Worm (Caenorhabditis elegans) whole organism, mixed stage, embryonic: ENCODE measurements around the gene rab-18.

Source experiments
- M03D4.4 ChIP-seq: sonication (generic microtip); optimal IDR thresholded peaks from 2 replicates; lab custom pipeline; 2017; ENCODE audit warnings: mild to moderate bottlenecking, missing genetic modification characterization, missing compliant biosample characterization
- bed-3 ChIP-seq: fragments of 200-800 bp; sonication (Bioruptor generic); optimal IDR thresholded peaks from 3 replicates; lab custom pipeline; 2018; ENCODE audit warnings: mild to moderate bottlenecking, missing genetic modification characterization, moderate library complexity, missing compliant biosample characterization
- blmp-1 ChIP-seq: fragments of 150-350 bp; optimal IDR thresholded peaks from 2 replicates; lab custom pipeline; 2014; ENCODE audit warnings: missing biosample characterization, missing genetic modification characterization
- ceh-39 ChIP-seq: fragments of 150-350 bp; optimal IDR thresholded peaks from 2 replicates; lab custom pipeline; 2014; ENCODE audit warnings: missing biosample characterization, missing genetic modification characterization
- ceh-43 ChIP-seq: fragments of 200-800 bp; sonication (Bioruptor generic); optimal IDR thresholded peaks from 2 replicates; lab custom pipeline; 2018; ENCODE audit warnings: mild to moderate bottlenecking, missing genetic modification characterization, moderate library complexity, missing compliant biosample characterization
- ceh-83 ChIP-seq: fragments of 200-800 bp; sonication (Bioruptor generic); optimal IDR thresholded peaks from 2 replicates; lab custom pipeline; 2018; ENCODE audit warnings: mild to moderate bottlenecking, missing genetic modification characterization, missing compliant biosample characterization
- ces-1 ChIP-seq: fragments of 150-350 bp; optimal IDR thresholded peaks from 2 replicates; lab custom pipeline; 2014; ENCODE audit warnings: missing biosample characterization, missing genetic modification reagents, missing genetic modification characterization
- cnd-1 ChIP-seq: fragments of 200-800 bp; sonication (Bioruptor generic); optimal IDR thresholded peaks from 2 replicates; lab custom pipeline; 2018; ENCODE audit warnings: mild to moderate bottlenecking, missing genetic modification characterization, missing compliant biosample characterization
- drap-1 ChIP-seq: fragments of 200-800 bp; sonication (Bioruptor generic); optimal IDR thresholded peaks from 3 replicates; lab custom pipeline; 2018; ENCODE audit warnings: mild to moderate bottlenecking, missing genetic modification characterization, missing compliant biosample characterization
- elt-1 ChIP-seq: sonication (generic microtip); optimal IDR thresholded peaks from 2 replicates; lab custom pipeline; 2017; ENCODE audit warnings: missing genetic modification characterization, mild to moderate bottlenecking, missing compliant biosample characterization, antibody characterized with exemption, moderate library complexity, borderline replicate concordance; ENCODE audit not compliant: insufficient read depth
- elt-3 ChIP-seq: fragments of 150-350 bp; optimal IDR thresholded peaks from 2 replicates; lab custom pipeline; 2014; ENCODE audit warnings: missing biosample characterization, missing genetic modification characterization
- flh-1 ChIP-seq: fragments of 200-800 bp; sonication (Bioruptor generic); optimal IDR thresholded peaks from 2 replicates; lab custom pipeline; 2018; ENCODE audit warnings: mild to moderate bottlenecking, missing genetic modification characterization, moderate library complexity, missing compliant biosample characterization
- ham-2 ChIP-seq: fragments of 200-800 bp; sonication (Bioruptor generic); optimal IDR thresholded peaks from 2 replicates; lab custom pipeline; 2018; ENCODE audit warnings: mild to moderate bottlenecking, missing genetic modification characterization, missing compliant biosample characterization
- hlh-1 ChIP-seq: fragments of 150-350 bp; optimal IDR thresholded peaks from 2 replicates; lab custom pipeline; 2014; ENCODE audit warnings: missing biosample characterization, missing genetic modification reagents, missing genetic modification characterization
- lin-13 ChIP-seq: fragments of 150-350 bp; optimal IDR thresholded peaks from 2 replicates; lab custom pipeline; 2014; ENCODE audit warnings: missing biosample characterization, missing genetic modification characterization
- lin-32 ChIP-seq: fragments of 200-800 bp; sonication (Bioruptor generic); optimal IDR thresholded peaks from 2 replicates; lab custom pipeline; 2018; ENCODE audit warnings: mild to moderate bottlenecking, missing genetic modification characterization, missing compliant biosample characterization
- lsy-2 ChIP-seq: fragments of 150-350 bp; optimal IDR thresholded peaks from 2 replicates; lab custom pipeline; 2014; ENCODE audit warnings: missing biosample characterization, missing genetic modification characterization
- mab-5 ChIP-seq: fragments of 150-350 bp; optimal IDR thresholded peaks from 2 replicates; lab custom pipeline; 2014; ENCODE audit warnings: missing biosample characterization, missing genetic modification characterization
- mep-1 ChIP-seq: fragments of 150-350 bp; optimal IDR thresholded peaks from 2 replicates; lab custom pipeline; 2017; ENCODE audit warnings: missing biosample characterization, missing genetic modification reagents, missing genetic modification characterization, inconsistent platforms
- mls-2 ChIP-seq: sonication (generic microtip); optimal IDR thresholded peaks from 2 replicates; lab custom pipeline; 2016; ENCODE audit warnings: mild to moderate bottlenecking, missing genetic modification characterization, moderate library complexity, missing compliant biosample characterization
- nhr-12 ChIP-seq: fragments of 150-350 bp; optimal IDR thresholded peaks from 2 replicates; lab custom pipeline; 2014; ENCODE audit warnings: missing biosample characterization, missing genetic modification characterization
- nhr-2 ChIP-seq: fragments of 150-350 bp; optimal IDR thresholded peaks from 2 replicates; lab custom pipeline; 2014; ENCODE audit warnings: missing biosample characterization, missing genetic modification characterization
- nhr-237 ChIP-seq: fragments of 150-350 bp; optimal IDR thresholded peaks from 2 replicates; lab custom pipeline; 2014; ENCODE audit warnings: missing biosample characterization, missing genetic modification characterization
- nhr-28 ChIP-seq: fragments of 150-350 bp; optimal IDR thresholded peaks from 2 replicates; lab custom pipeline; 2014; ENCODE audit warnings: missing biosample characterization, missing genetic modification characterization
- pha-4 ChIP-seq: fragments of 150-350 bp; optimal IDR thresholded peaks from 2 replicates; lab custom pipeline; 2018; ENCODE audit warnings: missing biosample characterization, missing genetic modification reagents, missing genetic modification characterization
- sem-2 ChIP-seq: fragments of 200-800 bp; sonication (Bioruptor generic); optimal IDR thresholded peaks from 2 replicates; lab custom pipeline; 2018; ENCODE audit warnings: mild to moderate bottlenecking, missing genetic modification characterization, missing compliant biosample characterization
- snpc-4 ChIP-seq: fragments of 150-350 bp; optimal IDR thresholded peaks from 2 replicates; lab custom pipeline; 2014; ENCODE audit warnings: missing biosample characterization, missing genetic modification characterization
- sptf-1 ChIP-seq: sonication (generic microtip); optimal IDR thresholded peaks from 2 replicates; lab custom pipeline; 2017; ENCODE audit warnings: mild to moderate bottlenecking, missing genetic modification characterization, moderate library complexity, missing compliant biosample characterization
- tbx-8 ChIP-seq: fragments of 200-800 bp; sonication (Bioruptor generic); optimal IDR thresholded peaks from 2 replicates; lab custom pipeline; 2018; ENCODE audit warnings: mild to moderate bottlenecking, missing genetic modification characterization, moderate library complexity, missing compliant biosample characterization
- unc-39 ChIP-seq: fragments of 150-350 bp; optimal IDR thresholded peaks from 2 replicates; lab custom pipeline; 2014; ENCODE audit warnings: missing biosample characterization, missing genetic modification characterization
- unc-62 ChIP-seq: fragments of 150-350 bp; optimal IDR thresholded peaks from 2 replicates; lab custom pipeline; 2014; ENCODE audit warnings: missing biosample characterization, missing genetic modification reagents, missing genetic modification characterization
- zip-8 ChIP-seq: fragments of 150-350 bp; optimal IDR thresholded peaks from 2 replicates; lab custom pipeline; 2014; ENCODE audit warnings: missing biosample characterization, missing genetic modification characterization

Gene rab-18

ce11 chrIII:1040059-1040458, 40.5 kb downstream of the rab-18 start:
- TF ChIP-seq blmp-1 (tag; lab: Kevin White, UChicago) (no peak), lsy-2 (tag; lab: Kevin White, UChicago) (no peak), mab-5 (tag; lab: Kevin White, UChicago) (no peak), lin-32 (GFP tag; lab: Kevin White, UChicago) (no peak), sem-2 (no peak), nhr-12 (tag; lab: Kevin White, UChicago) (no peak), cnd-1 (tag; lab: Kevin White, UChicago) (no peak), elt-3 (no peak), ceh-39 (tag; lab: Kevin White, UChicago) (no peak), lin-13 (tag; lab: Kevin White, UChicago) (no peak), flh-1 (GFP tag; lab: Kevin White, UChicago) (no peak), ceh-43 (GFP tag; lab: Kevin White, UChicago) (no peak), snpc-4 (tag; lab: Kevin White, UChicago) (no peak)

ce11 chrIII:1037173-1037572, 43.4 kb downstream of the rab-18 start, which contains the start of the genes chin-1 and BE0003N10.1:
Gene chin-1, minus strand, starts transcription at chrIII:1037212.
Gene BE0003N10.1, plus strand, starts transcription at chrIII:1037492.
- TF ChIP-seq lin-13 (tag; lab: Kevin White, UChicago): peak; percentile 31
- TF ChIP-seq lin-32 (GFP tag; lab: Kevin White, UChicago): no peak
- TF ChIP-seq ces-1 (GFP tag; lab: Kevin White, UChicago): peak; percentile 32
- peak; percentile 28 for TF ChIP-seq lsy-2 (tag; lab: Kevin White, UChicago)
- peak; percentile 30 for TF ChIP-seq mep-1 (tag; lab: Kevin White, UChicago)
- no peak for TF ChIP-seq sem-2

DNA sequence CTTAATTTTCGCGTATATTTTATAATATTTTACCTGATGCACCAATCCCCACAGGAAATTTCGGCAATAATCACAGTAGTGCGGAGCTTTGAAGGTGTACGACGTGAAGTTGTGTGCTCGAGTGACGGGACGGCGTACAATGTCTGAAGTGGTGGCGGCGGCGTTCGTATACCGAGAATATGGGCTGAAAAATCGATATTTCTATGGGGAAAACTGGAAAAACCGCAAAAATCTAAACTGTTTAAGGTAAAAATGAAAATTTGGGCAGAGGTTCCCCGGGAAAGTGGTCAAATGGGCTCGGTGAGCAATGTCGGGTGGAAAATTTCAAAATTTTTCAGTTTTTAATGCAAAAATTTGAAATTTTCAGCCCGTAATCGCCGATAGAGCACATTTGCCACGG, 45.7 kb downstream of the rab-18 start:
- TF ChIP-seq M03D4.4 (tag; lab: Kevin White, UChicago) (no peak), drap-1 (GFP tag; lab: Kevin White, UChicago) (no peak), mab-5 (tag; lab: Kevin White, UChicago) (no peak), unc-39 (no peak), ham-2 (GFP tag; lab: Kevin White, UChicago) (no peak), ceh-43 (GFP tag; lab: Kevin White, UChicago) (no peak), cnd-1 (tag; lab: Kevin White, UChicago) (no peak), pha-4 (tag; lab: Kevin White, UChicago) (no peak), bed-3 (GFP tag; lab: Kevin White, UChicago) (no peak), lin-13 (tag; lab: Kevin White, UChicago) (no peak), nhr-2 (no peak), zip-8 (tag; lab: Kevin White, UChicago) (no peak), sptf-1 (tag; lab: Kevin White, UChicago) (no peak), nhr-237 (tag; lab: Kevin White, UChicago) (no peak), hlh-1 (tag; lab: Kevin White, UChicago) (no peak), elt-3 (no peak), ceh-83 (GFP tag; lab: Kevin White, UChicago) (no peak), unc-62 (GFP tag; lab: Kevin White, UChicago) (no peak), snpc-4 (tag; lab: Kevin White, UChicago) (no peak), tbx-8 (GFP tag; lab: Kevin White, UChicago) (no peak)

- TF ChIP-seq ceh-43 (GFP tag; lab: Kevin White, UChicago): no peak
- no peak for TF ChIP-seq unc-39
- no peak for TF ChIP-seq elt-1 (tag; lab: Kevin White, UChicago)
- no peak for TF ChIP-seq flh-1 (GFP tag; lab: Kevin White, UChicago)
- TF ChIP-seq nhr-28 (tag; lab: Kevin White, UChicago): no peak
- no peak for TF ChIP-seq tbx-8 (GFP tag; lab: Kevin White, UChicago)
- TF ChIP-seq ces-1 (GFP tag; lab: Kevin White, UChicago): no peak
- no peak for TF ChIP-seq hlh-1 (tag; lab: Kevin White, UChicago)
- no peak for TF ChIP-seq drap-1 (GFP tag; lab: Kevin White, UChicago)
Observed at ce11 chrIII:1030965-1031364, 49.6 kb downstream of the rab-18 start, which contains the start of the genes clc-26 and E_BE45912.2. Gene clc-26, minus strand, starts transcription at chrIII:1031065. Gene E_BE45912.2, minus strand, starts transcription at chrIII:1031103.

- TF ChIP-seq sem-2 (no peak), elt-3 (no peak), flh-1 (GFP tag; lab: Kevin White, UChicago) (no peak), unc-39 (no peak), mls-2 (tag; lab: Kevin White, UChicago) (no peak), unc-62 (GFP tag; lab: Kevin White, UChicago) (no peak), drap-1 (GFP tag; lab: Kevin White, UChicago) (no peak)
Observed at ce11 chrIII:1028233-1028632, 52.3 kb downstream of the rab-18 start.
